Worm (Caenorhabditis elegans): Measurements from ENCODE around the gene cnnm-2.
A peak's percentile ranks its signal among the peaks of the same experiment; 100 is the strongest.

Gene cnnm-2

DNA sequence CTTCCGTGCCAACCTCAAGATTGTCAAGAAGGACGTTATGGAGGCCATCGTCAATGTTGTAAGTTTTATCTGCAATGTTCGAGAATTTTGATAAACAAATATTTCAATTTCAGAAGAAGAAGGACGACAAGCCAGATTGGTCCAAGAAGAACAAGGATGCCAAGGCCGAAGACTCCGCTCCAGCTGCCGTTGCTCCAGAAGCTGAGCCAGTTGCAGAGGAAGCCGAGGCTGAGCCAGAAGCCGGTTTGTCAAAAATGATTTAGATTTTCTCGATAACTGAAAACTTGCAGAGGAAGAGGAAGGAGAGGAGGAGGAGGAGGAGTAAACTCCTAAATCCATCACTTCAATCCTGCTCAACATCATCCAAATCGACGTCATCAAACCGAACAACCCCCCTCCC, 21.8 kb upstream of the cnnm-2 start:
- TF ChIP-seq ztf-29 (GFP tag; IDR thresholded peaks at IDR 0.05) (no peak), T22C8.4 (GFP tag; IDR thresholded peaks at IDR 0.05) (no peak), ztf-23 (GFP tag; IDR thresholded peaks at IDR 0.05) (no peak), tab-1 (GFP tag; IDR thresholded peaks at IDR 0.05) (no peak)

DNA sequence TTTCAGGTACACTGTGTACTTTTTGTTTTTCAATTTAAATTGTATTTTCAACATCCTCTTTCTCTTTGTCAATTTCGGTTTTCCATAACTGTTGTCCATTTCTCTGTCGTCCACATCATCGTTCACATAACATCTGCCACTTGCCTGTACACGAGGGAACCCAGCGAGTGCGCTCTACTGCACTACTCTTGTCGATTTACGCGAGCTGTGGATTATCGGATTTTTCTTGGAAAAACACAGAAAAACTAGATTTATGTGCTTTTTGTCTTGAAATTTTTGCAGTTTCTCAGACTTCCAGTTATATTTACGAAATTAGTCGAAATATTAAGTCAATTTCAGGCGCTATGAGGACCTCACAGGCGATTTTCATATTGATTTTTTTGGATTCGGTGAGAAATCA, 20.1 kb upstream of the cnnm-2 start, which contains the start of gene chup-1:
TSS of gene chup-1 (plus strand) at position 340 of the 400 bp plus-strand sequence.
- TF ChIP-seq flt-1 (GFP tag; IDR thresholded peaks at IDR 0.05) = no peak
- no peak for TF ChIP-seq tab-1 (GFP tag; IDR thresholded peaks at IDR 0.05)
- TF ChIP-seq ztf-29 (GFP tag; IDR thresholded peaks at IDR 0.05) = no peak
- TF ChIP-seq ref-1 (GFP tag; conservative IDR thresholded peaks at IDR 0.05) = no peak
- TF ChIP-seq cog-1 (tag; optimal IDR thresholded peaks at IDR 0.05) = no peak
- no peak for TF ChIP-seq ztf-23 (GFP tag; IDR thresholded peaks at IDR 0.05)
- no peak for TF ChIP-seq med-1 (GFP tag; optimal IDR thresholded peaks at IDR 0.05; ENCODE audit: insufficient read depth)
- TF ChIP-seq klf-2 (GFP tag; conservative IDR thresholded peaks at IDR 0.05) = no peak
- TF ChIP-seq T22C8.4 (GFP tag; IDR thresholded peaks at IDR 0.05) = no peak

DNA sequence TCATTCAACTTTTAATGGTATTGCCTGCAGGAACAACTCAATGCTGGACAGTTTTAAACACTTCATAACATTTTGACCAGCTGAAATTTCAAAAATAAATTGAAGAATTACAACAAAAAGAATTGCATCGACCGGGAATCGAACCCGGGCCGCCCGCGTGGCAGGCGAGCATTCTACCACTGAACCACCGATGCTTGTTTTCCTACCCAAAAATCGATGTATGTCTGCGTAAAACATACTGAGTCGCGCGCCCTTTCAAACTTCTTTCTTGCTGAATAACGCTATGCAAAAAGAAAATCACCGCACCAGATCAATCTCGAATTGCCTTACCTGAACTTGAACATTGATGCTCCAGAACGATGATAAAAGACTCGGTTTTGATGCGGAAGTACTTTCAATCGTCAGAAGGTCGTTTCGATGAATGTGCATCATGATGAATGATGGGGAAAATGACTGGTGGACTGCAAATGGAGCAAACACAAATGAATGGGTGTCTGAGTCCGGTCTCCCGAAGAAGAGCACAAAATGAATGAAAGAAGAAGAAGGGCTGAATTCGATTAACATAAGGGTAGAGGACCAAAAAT, 15.1 kb upstream of the cnnm-2 start, which contains the start of gene R04E5.7:
TSS of gene R04E5.7 (minus strand) at position 564 of the 584 bp plus-strand sequence.
- TF ChIP-seq cog-1 (tag; optimal IDR thresholded peaks at IDR 0.05) = no peak
- no peak for TF ChIP-seq ref-1 (GFP tag; conservative IDR thresholded peaks at IDR 0.05)
- TF ChIP-seq ztf-29 (GFP tag; IDR thresholded peaks at IDR 0.05) = no peak
- TF ChIP-seq tab-1 (GFP tag; IDR thresholded peaks at IDR 0.05) = no peak
- peak; percentile 61; the same call in 1 of the 2 replicates for TF ChIP-seq T22C8.4 (GFP tag; IDR thresholded peaks at IDR 0.05)
- no peak for TF ChIP-seq klf-2 (GFP tag; conservative IDR thresholded peaks at IDR 0.05)
- TF ChIP-seq ztf-23 (GFP tag; IDR thresholded peaks at IDR 0.05) = peak; percentile 65; the same call in 1 of the 2 replicates
- no peak for TF ChIP-seq med-1 (GFP tag; optimal IDR thresholded peaks at IDR 0.05; ENCODE audit: insufficient read depth)
- peak; percentile 75 for TF ChIP-seq flt-1 (GFP tag; IDR thresholded peaks at IDR 0.05)

DNA sequence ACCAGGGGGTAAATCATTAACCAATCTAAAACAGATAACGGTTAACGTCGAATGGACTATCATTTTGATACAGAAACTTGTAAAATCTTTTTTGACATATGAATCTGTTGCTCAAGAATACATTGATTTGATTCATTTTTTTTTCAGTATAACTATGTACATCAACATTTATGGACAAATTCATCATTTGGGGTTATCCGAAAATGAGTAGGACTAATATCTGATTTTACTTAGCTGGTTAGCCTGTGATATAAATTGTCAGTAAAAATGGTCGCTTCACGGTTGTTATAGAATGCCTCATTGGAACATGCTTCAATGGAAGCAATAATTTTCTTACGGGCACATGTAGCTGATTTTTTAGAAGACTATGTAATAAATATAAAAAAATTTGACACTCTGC, 14.3 kb upstream of the cnnm-2 start:
- TF ChIP-seq ztf-29 (GFP tag; IDR thresholded peaks at IDR 0.05) = no peak

DNA sequence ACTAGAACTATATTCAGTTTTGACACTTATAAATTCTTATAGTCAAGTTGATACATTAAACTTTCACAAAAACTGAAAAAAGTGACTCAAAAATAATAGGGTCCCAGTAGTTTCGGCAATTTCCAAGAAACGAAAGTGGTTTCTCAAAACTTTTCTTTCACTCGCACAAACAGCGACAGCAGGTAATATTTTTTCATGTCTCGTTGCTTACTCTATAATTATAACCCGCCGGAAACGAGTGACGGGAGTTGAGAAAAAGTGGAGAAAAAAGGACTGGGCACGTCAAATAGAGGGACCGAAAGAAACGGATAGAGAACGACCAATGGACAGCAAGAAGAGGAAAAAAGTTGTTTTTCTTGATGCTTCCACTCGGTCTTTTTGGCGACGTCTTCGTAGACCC, 12.0 kb upstream of the cnnm-2 start:
- TF ChIP-seq klf-2 (GFP tag; conservative IDR thresholded peaks at IDR 0.05) (no peak), T22C8.4 (GFP tag; IDR thresholded peaks at IDR 0.05) (no peak), ztf-23 (GFP tag; IDR thresholded peaks at IDR 0.05) (no peak), ref-1 (GFP tag; conservative IDR thresholded peaks at IDR 0.05) (no peak), tab-1 (GFP tag; IDR thresholded peaks at IDR 0.05) (no peak)

DNA sequence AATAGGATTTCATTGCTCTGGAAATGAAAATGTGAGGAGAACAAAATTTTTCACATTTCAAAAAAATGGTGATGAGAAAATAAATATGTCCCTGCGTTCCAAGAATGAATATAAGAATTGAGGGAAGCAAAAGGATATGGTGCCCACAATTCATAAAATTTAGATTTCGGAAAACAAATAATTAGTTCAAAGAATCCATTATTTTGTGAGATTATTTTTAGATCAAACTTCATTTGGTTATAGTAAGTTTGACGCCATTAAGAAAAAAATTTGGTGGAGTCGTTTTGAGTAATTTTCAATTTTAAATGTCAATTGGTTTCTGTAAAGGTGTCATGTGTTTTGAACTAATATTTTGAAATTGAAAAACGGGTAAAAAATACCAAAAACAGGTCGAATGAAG, 11.6 kb upstream of the cnnm-2 start:
- TF ChIP-seq ztf-23 (GFP tag; IDR thresholded peaks at IDR 0.05) = no peak
- no peak for TF ChIP-seq cog-1 (tag; optimal IDR thresholded peaks at IDR 0.05)
- no peak for TF ChIP-seq flt-1 (GFP tag; IDR thresholded peaks at IDR 0.05)
- no peak for TF ChIP-seq tab-1 (GFP tag; IDR thresholded peaks at IDR 0.05)
- TF ChIP-seq ref-1 (GFP tag; conservative IDR thresholded peaks at IDR 0.05) = no peak
- TF ChIP-seq T22C8.4 (GFP tag; IDR thresholded peaks at IDR 0.05) = no peak
- no peak for TF ChIP-seq klf-2 (GFP tag; conservative IDR thresholded peaks at IDR 0.05)
- no peak for TF ChIP-seq ztf-29 (GFP tag; IDR thresholded peaks at IDR 0.05)
- TF ChIP-seq med-1 (GFP tag; optimal IDR thresholded peaks at IDR 0.05; ENCODE audit: insufficient read depth) = no peak

DNA sequence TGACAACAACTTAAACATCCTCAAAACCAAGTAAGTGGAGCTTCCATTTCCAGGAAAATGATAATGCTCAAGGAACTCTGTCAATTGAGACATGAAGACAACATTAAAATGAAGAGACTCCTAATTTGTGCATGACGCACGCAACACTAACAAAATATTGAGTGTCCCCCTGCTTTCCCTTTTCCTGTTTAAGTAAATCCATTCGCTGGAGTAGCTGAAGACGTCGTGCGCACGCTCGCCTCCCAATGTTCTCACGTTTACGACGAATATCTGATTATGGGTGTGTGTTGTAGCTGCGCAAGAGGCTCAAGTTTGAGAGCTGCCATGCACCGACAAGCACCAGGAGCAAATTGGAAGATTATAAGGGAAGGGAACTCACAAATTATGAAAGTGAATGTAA, 10.9 kb upstream of the cnnm-2 start:
- TF ChIP-seq klf-2 (GFP tag; conservative IDR thresholded peaks at IDR 0.05) (no peak), flt-1 (GFP tag; IDR thresholded peaks at IDR 0.05) (no peak), cog-1 (tag; optimal IDR thresholded peaks at IDR 0.05) (peak; percentile 2), tab-1 (GFP tag; IDR thresholded peaks at IDR 0.05) (no peak), T22C8.4 (GFP tag; IDR thresholded peaks at IDR 0.05) (no peak)

DNA sequence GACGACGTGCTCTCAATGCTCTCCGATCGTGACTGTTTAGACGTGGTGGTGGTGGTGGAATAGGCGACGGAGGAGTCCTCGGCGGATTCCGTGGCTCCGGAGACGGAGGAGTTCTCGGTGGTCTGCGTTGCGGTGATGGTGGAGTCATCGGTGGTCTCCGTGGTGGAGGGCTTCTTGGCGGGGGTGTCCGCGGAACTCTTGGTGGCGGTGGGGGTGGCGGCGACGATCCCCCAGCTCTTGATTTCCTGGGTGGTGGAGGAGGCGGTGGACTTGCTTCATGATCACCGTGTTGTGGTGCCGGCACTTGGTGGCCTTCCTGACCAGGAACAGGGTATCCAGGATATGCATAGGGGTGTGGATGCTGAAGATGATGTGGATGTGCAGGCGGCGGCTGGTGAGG, 6.4 kb upstream of the cnnm-2 start:
- TF ChIP-seq cog-1 (tag; optimal IDR thresholded peaks at IDR 0.05) = no peak

DNA sequence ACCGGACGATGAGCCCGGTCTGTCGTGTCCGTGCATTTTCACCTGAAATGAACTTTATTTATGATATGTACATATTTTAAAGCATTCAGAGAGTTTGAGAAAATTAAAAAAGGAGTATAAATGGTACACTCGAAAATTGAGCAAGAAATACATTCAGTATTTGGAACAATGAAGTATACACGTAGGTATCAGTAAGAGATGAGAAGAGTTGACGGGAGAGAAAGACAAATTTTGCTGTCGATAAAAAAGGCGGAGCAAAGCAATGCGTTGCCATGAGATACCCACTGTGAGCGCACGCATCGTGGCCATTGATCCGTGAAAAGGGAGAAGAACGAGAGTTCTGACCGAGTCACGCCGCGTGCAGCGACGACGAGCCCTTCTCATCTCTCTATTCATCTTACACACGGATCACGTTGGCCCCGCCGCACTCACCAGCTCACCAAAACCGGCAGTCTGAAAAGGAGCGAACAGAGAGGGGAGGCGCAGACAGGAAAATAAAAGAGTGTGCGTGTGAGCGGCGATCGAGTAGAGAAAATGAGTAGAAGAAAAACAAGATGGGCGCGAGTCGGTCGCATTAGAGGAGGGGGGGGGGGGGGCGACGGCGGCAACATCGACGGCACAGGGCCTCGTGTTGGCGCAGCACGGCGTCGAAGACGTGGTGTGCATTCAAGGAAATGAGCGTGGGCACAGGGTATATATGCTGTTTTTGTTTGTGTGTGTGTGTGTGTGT, 5.7 kb upstream of the cnnm-2 start, which contains the start of gene R04E5.8:
TSS of gene R04E5.8 (minus strand) at position 51 of the 730 bp plus-strand sequence.
- TF ChIP-seq flt-1 (GFP tag; IDR thresholded peaks at IDR 0.05) (0 out of 2 replicates have a peak, but pooled peaks have one; percentile 41), cog-1 (tag; optimal IDR thresholded peaks at IDR 0.05) (no peak)

DNA sequence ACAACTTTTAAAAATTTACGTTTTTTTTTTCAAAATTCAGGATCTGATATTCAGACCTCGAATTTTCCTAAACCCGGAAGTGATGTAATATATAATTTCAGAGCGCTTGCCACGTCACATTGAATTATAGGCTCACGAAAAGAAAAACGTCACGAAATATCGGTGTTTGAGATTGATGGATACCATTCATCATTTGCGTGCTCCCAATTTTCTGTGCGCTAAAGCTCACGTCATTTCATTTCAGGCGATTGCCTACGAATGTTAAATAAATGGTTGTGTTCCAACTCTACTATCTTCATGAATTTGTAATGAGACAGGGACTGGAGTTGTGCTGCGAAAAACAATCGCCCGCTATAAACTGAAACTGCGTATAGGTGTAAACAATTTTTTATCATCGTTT, 3.2 kb upstream of the cnnm-2 start:
- TF ChIP-seq cog-1 (tag; optimal IDR thresholded peaks at IDR 0.05) = no peak
- no peak for TF ChIP-seq tab-1 (GFP tag; IDR thresholded peaks at IDR 0.05)
- no peak for TF ChIP-seq flt-1 (GFP tag; IDR thresholded peaks at IDR 0.05)
- TF ChIP-seq klf-2 (GFP tag; conservative IDR thresholded peaks at IDR 0.05) = no peak
- no peak for TF ChIP-seq ztf-29 (GFP tag; IDR thresholded peaks at IDR 0.05)
- no peak for TF ChIP-seq ztf-23 (GFP tag; IDR thresholded peaks at IDR 0.05)
- no peak for TF ChIP-seq T22C8.4 (GFP tag; IDR thresholded peaks at IDR 0.05)
- TF ChIP-seq med-1 (GFP tag; optimal IDR thresholded peaks at IDR 0.05; ENCODE audit: insufficient read depth) = no peak
- TF ChIP-seq ref-1 (GFP tag; conservative IDR thresholded peaks at IDR 0.05) = no peak

DNA sequence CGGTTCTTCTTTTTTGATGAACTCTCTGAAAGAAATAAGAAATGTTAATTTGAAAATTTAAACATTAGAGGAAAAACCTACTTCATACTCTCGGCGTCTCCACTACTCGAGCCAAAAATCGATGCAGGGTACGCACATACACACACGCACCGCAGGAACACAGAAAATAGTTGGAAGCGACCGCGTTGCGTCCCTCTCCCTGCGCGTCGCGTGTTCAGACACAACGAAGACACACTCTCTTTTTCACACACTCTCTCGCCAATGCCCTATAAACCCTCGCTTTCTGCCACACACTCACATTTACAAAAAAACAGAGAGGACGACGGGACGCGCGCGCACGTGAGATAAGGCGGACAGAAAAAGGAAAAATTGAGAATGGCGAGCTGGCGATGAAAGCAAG, 997 bp upstream of the cnnm-2 start, which contains the start of gene R04E5.9:
TSS of gene R04E5.9 (minus strand) at position 235 of the 400 bp plus-strand sequence.
- TF ChIP-seq ref-1 (GFP tag; conservative IDR thresholded peaks at IDR 0.05) = no peak
- peak; percentile 69 for TF ChIP-seq T22C8.4 (GFP tag; IDR thresholded peaks at IDR 0.05)
- peak; percentile 78 for TF ChIP-seq cog-1 (tag; optimal IDR thresholded peaks at IDR 0.05)
- TF ChIP-seq flt-1 (GFP tag; IDR thresholded peaks at IDR 0.05) = 0 out of 2 replicates have a peak, but pooled peaks have one; percentile 26
- TF ChIP-seq klf-2 (GFP tag; conservative IDR thresholded peaks at IDR 0.05) = no peak

Data from whole organism, midembryonic.